Worm (Caenorhabditis elegans): ENCODE measurements around the gene pbs-3.

DNA sequence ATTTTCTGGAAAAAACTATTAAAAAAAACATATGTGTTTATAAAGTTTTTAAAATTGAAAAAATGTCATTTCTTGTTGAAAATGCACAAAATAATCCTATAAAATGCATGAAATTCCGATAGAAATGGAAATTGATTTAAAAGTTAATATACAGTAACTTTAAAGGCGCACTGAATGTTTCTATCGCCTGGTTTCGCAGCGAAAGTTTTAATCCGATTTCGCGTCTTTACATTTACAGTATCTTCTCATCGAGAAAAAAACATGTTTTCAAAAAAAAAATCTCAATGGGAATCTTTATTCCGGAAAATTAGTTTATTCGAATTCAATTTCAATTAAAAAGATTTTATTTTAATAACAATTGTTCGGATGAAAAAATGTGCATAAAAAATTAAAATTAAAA lies 41.0 kb downstream of the pbs-3 start, which contains the start of gene R05F9.11:
- TF ChIP-seq elt-3 (tag; optimal IDR thresholded peaks at IDR 0.05) (no peak), nhr-11 (tag; optimal IDR thresholded peaks at IDR 0.05) (no peak), ceh-9 (tag; optimal IDR thresholded peaks at IDR 0.05) (no peak), ceh-82 (tag; optimal IDR thresholded peaks at IDR 0.05) (no peak), elt-2 (tag; optimal IDR thresholded peaks at IDR 0.05) (peak; percentile 13)
